Worm (Caenorhabditis elegans) whole organism, L4 larva: Measurements from ENCODE around the gene ubh-1.

Experiments
- F44E2.7 ChIP-seq: fragments of 200-800 bp; sonication (Bioruptor generic); IDR thresholded peaks from 2 replicates; pipeline ENCODE4 v2.1.2; 2022; ENCODE audit warnings: missing genetic modification characterization, missing compliant biosample characterization
- aly-2 ChIP-seq: sonication (generic microtip); optimal IDR thresholded peaks from 2 replicates; lab custom pipeline; 2018; ENCODE audit warnings: missing biosample characterization, missing genetic modification characterization
- attf-4 ChIP-seq: sonication (generic microtip); optimal IDR thresholded peaks from 3 replicates; lab custom pipeline; 2017; ENCODE audit warnings: missing biosample characterization, missing genetic modification characterization
- ceh-20 ChIP-seq: fragments of 200-800 bp; sonication (Bioruptor generic); IDR thresholded peaks from 2 replicates; pipeline ENCODE4 v1.3.6; 2022; ENCODE audit warnings: missing genetic modification reagents, missing genetic modification characterization, missing compliant biosample characterization
- ceh-32 ChIP-seq: sonication (generic microtip); optimal IDR thresholded peaks from 2 replicates; lab custom pipeline; 2016; ENCODE audit warnings: mild to moderate bottlenecking, missing genetic modification characterization, missing compliant biosample characterization; ENCODE audit not compliant: poor library complexity
- cey-2 ChIP-seq: sonication (generic microtip); optimal IDR thresholded peaks from 3 replicates; lab custom pipeline; 2017; ENCODE audit warnings: missing genetic modification characterization, mild to moderate bottlenecking, missing compliant biosample characterization, antibody characterized with exemption, borderline replicate concordance; ENCODE audit not compliant: insufficient read depth
- daf-16 ChIP-seq, 3 experiments: sonication (generic microtip); optimal IDR thresholded peaks; 2 replicates each; lab custom pipeline; 2016 to 2017; ENCODE audit warnings: missing genetic modification characterization in 3 of 3, missing genetic modification reagents in 3 of 3, mild to moderate bottlenecking in 2 of 3, missing compliant biosample characterization in 2 of 3, missing biosample characterization in 1 of 3, moderate library complexity in 1 of 3
- dmd-6 ChIP-seq: fragments of 200-800 bp; sonication (Bioruptor generic); IDR thresholded peaks from 2 replicates; pipeline ENCODE4 v1.3.6; 2022; ENCODE audit warnings: missing genetic modification reagents, missing genetic modification characterization, missing compliant biosample characterization
- egl-27 ChIP-seq: sonication (generic microtip); optimal IDR thresholded peaks from 3 replicates; lab custom pipeline; 2017; ENCODE audit warnings: missing biosample characterization, missing genetic modification reagents, missing genetic modification characterization
- fos-1 ChIP-seq: fragments of 150-350 bp; optimal IDR thresholded peaks from 2 replicates; lab custom pipeline; 2014; ENCODE audit warnings: missing biosample characterization, missing genetic modification characterization
- gei-8 ChIP-seq: fragments of 200-800 bp; sonication (Bioruptor generic); optimal IDR thresholded peaks from 2 replicates; lab custom pipeline; 2018; ENCODE audit warnings: mild to moderate bottlenecking, missing genetic modification characterization, missing compliant biosample characterization
- hlh-11 ChIP-seq: fragments of 200-800 bp; sonication (Bioruptor generic); optimal IDR thresholded peaks from 2 replicates; lab custom pipeline; 2018; ENCODE audit warnings: mild to moderate bottlenecking, missing genetic modification characterization, missing compliant biosample characterization
- hlh-30 ChIP-seq: sonication (generic microtip); optimal IDR thresholded peaks from 2 replicates; lab custom pipeline; 2017; ENCODE audit warnings: antibody characterized with exemption, mild to moderate bottlenecking, missing genetic modification characterization, missing compliant biosample characterization; ENCODE audit not compliant: insufficient read depth
- jun-1 ChIP-seq: fragments of 150-350 bp; optimal IDR thresholded peaks from 2 replicates; lab custom pipeline; 2014; ENCODE audit warnings: missing biosample characterization, missing genetic modification reagents, missing genetic modification characterization
- lsy-2 ChIP-seq, 2 experiments: fragments of 150-350 bp in 1 of 2; sonication (generic microtip) in 1 of 2; optimal IDR thresholded peaks; 2 replicates each; lab custom pipeline; 2014 to 2017; ENCODE audit warnings: missing biosample characterization in 2 of 2, missing genetic modification characterization in 2 of 2
- mep-1 ChIP-seq: fragments of 150-350 bp; sonication (generic microtip); optimal IDR thresholded peaks from 3 replicates; lab custom pipeline; 2014; ENCODE audit warnings: missing biosample characterization, missing genetic modification characterization
- mxl-3 ChIP-seq: fragments of 200-800 bp; sonication (Bioruptor generic); optimal IDR thresholded peaks from 2 replicates; lab custom pipeline; 2018; ENCODE audit warnings: mild to moderate bottlenecking, missing genetic modification characterization, missing compliant biosample characterization
- nhr-28 ChIP-seq: fragments of 150-350 bp; optimal IDR thresholded peaks from 2 replicates; lab custom pipeline; 2014; ENCODE audit warnings: missing biosample characterization, missing genetic modification characterization
- nhr-41 ChIP-seq: fragments of 200-800 bp; sonication (Bioruptor generic); IDR thresholded peaks from 2 replicates; pipeline ENCODE4 v1.3.6; 2022; ENCODE audit warnings: missing genetic modification reagents, missing genetic modification characterization, missing compliant biosample characterization
- nhr-48 ChIP-seq: sonication (generic microtip); optimal IDR thresholded peaks from 2 replicates; lab custom pipeline; 2016; ENCODE audit warnings: mild to moderate bottlenecking, missing genetic modification characterization, missing compliant biosample characterization
- nhr-77 ChIP-seq: fragments of 150-350 bp; optimal IDR thresholded peaks from 2 replicates; lab custom pipeline; 2014; ENCODE audit warnings: missing biosample characterization, missing genetic modification characterization
- saeg-2 ChIP-seq: fragments of 200-800 bp; sonication (Bioruptor generic); IDR thresholded peaks from 2 replicates; pipeline ENCODE4 v1.3.6; 2022; ENCODE audit warnings: missing genetic modification reagents, missing genetic modification characterization, missing compliant biosample characterization
- snpc-1.2 ChIP-seq: fragments of 200-800 bp; sonication (Bioruptor generic); IDR thresholded peaks from 2 replicates; pipeline ENCODE4 v1.3.6; 2022; ENCODE audit warnings: missing genetic modification reagents, missing genetic modification characterization, missing compliant biosample characterization
- snpc-4 ChIP-seq: fragments of 150-350 bp; optimal IDR thresholded peaks from 2 replicates; lab custom pipeline; 2014; ENCODE audit warnings: missing biosample characterization, missing genetic modification characterization
- unc-62 ChIP-seq, 3 experiments: fragments of 150-350 bp in 1 of 3; sonication (generic microtip); optimal IDR thresholded peaks in 2 of 3; peaks in 1 of 3; 1 replicate in 1 of 3; 2 replicates in 2 of 3; lab custom pipeline; 2014 to 2017; ENCODE audit warnings: missing biosample characterization in 3 of 3, missing genetic modification characterization in 3 of 3, missing genetic modification reagents in 3 of 3, missing genotype in 1 of 3
- vab-7 ChIP-seq: fragments of 200-800 bp; sonication (Bioruptor generic); IDR thresholded peaks from 2 replicates; pipeline ENCODE4 v1.3.6; 2022; ENCODE audit warnings: missing genetic modification reagents, missing genetic modification characterization, missing compliant biosample characterization
- zfp-3 ChIP-seq: fragments of 200-800 bp; sonication (Bioruptor generic); conservative IDR thresholded peaks from 2 replicates; pipeline ENCODE4 v1.3.6; 2022; ENCODE audit warnings: missing genetic modification reagents, missing genetic modification characterization, missing compliant biosample characterization

Gene ubh-1

DNA sequence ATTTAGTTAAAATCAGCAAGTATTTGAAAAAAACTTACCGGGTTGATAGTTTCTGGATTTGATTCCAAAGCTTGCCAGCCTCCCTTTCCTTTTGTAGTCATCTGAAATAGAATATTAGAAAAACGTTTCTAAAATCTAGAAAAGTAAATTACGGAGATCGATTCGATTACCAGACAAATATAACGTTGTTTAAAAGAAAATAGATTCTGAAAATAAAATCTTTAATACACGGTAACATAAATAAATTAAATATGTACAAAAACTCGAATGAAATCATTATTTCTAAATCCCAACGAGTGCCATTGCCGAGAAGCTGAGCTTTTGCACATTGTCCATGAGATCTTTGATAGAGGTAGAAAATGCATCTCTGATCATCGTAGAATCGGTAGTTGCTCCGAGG is 2.5 kb downstream of the ubh-1 start, which contains the start of gene ubh-3:
TSS of gene ubh-3 (minus strand) at position 101 of the 400 bp plus-strand sequence.
- TF ChIP-seq daf-16 (GFP tag; optimal IDR thresholded peaks at IDR 0.05; lab: Kevin White, UChicago) = no peak
- no peak for TF ChIP-seq daf-16 (tag; optimal IDR thresholded peaks at IDR 0.05; lab: Kevin White, UChicago)
- TF ChIP-seq snpc-4 (tag; lab: Kevin White, UChicago) = no peak
- no peak for TF ChIP-seq aly-2
- no peak for TF ChIP-seq unc-62 (GFP tag; optimal IDR thresholded peaks at IDR 0.05 in 1 of 2; lab: Kevin White, UChicago)
- TF ChIP-seq unc-62 (tag; optimal IDR thresholded peaks at IDR 0.05; lab: Kevin White, UChicago) = no peak
- TF ChIP-seq mxl-3 = no peak
- no peak for TF ChIP-seq mep-1 (tag; lab: Kevin White, UChicago)

DNA sequence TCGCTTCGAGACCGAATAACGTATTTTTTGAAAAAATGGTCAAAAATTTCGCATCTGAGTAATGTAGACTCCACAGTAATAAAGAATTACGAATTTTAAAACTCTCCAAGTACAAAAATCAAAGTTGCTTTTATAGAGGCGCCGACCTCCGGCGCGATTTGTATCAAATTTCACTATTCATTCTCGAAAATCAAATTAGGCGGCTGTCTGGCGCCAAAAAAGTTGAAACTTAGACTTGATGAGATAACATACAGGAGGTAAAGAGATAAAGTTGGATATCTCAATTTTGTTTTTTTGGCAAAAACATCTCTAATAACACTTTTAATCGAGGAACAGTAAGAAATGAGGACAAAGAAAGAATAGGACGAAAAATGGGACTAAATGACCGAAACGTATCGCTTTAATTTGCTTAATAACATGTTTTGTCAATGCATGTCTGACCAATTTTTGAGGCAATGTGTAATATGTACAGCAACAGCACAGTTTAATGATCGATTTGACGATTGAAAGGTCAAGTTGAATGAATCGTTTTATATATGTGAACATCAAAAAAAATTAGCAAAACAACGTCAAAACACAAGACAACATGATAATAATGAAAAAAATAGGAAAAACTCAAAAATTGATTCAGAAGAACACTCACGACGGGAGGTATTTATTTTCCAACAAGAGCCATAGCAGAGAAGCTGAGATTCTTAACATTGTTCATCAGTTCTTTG is 4.8 kb downstream of the ubh-1 start:
- TF ChIP-seq attf-4 (tag; lab: Kevin White, UChicago) (no peak), unc-62 (GFP tag; optimal IDR thresholded peaks at IDR 0.05 in 1 of 2; lab: Kevin White, UChicago) (peak in 1 of 2 experiments; percentile 95), unc-62 (tag; optimal IDR thresholded peaks at IDR 0.05; lab: Kevin White, UChicago) (no peak)

DNA sequence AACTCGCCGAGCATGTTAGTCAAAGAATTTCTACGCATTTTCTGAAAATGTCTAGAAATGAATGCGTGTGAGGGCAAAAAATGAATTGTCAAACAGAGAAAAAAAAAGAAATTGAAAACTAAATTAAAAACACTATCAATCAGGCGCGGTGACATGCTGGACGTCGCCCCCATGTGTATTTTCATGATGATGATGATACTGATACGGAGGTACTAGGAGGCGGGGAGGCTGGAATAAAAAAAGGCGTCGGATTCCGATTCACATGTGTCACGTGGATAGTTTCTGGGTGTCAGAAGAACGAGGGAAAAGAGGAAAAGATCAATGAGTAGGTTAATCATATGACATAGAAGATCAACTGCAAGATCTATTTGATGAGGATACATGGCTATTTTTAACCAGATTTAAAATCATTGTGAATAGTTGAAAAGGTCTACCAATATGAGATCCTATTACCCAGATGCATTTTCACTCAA is 5.8 kb downstream of the ubh-1 start, which contains the start of gene W01A11.7:
TSS of gene W01A11.7 (minus strand) at position 51 of the 473 bp plus-strand sequence.
- TF ChIP-seq jun-1 (tag; lab: Kevin White, UChicago) = no peak
- TF ChIP-seq saeg-2 (GFP tag; lab: Robert Waterston, UW) = no peak
- 0 out of 2 replicates have a peak, but pooled peaks have one; percentile 34 for TF ChIP-seq ceh-20
- peak in 1 of 2 experiments; percentile 65 for TF ChIP-seq unc-62 (GFP tag; optimal IDR thresholded peaks at IDR 0.05 in 1 of 2; lab: Kevin White, UChicago)
- no peak for TF ChIP-seq unc-62 (tag; optimal IDR thresholded peaks at IDR 0.05; lab: Kevin White, UChicago)
- TF ChIP-seq mxl-3 = no peak
- no peak for TF ChIP-seq fos-1 (tag; lab: Kevin White, UChicago)
- no peak for TF ChIP-seq zfp-3 (GFP tag; lab: Robert Waterston, UW)
- peak; percentile 10 for TF ChIP-seq nhr-48 (tag; lab: Kevin White, UChicago)
- TF ChIP-seq hlh-30 (tag; lab: Kevin White, UChicago) = peak; percentile 70
- no peak for TF ChIP-seq egl-27 (tag; lab: Kevin White, UChicago)
- no peak for TF ChIP-seq attf-4 (tag; lab: Kevin White, UChicago)
- peak; percentile 27 for TF ChIP-seq hlh-11 (tag; lab: Kevin White, UChicago)
- TF ChIP-seq, all 104 proteins: peak for 5

DNA sequence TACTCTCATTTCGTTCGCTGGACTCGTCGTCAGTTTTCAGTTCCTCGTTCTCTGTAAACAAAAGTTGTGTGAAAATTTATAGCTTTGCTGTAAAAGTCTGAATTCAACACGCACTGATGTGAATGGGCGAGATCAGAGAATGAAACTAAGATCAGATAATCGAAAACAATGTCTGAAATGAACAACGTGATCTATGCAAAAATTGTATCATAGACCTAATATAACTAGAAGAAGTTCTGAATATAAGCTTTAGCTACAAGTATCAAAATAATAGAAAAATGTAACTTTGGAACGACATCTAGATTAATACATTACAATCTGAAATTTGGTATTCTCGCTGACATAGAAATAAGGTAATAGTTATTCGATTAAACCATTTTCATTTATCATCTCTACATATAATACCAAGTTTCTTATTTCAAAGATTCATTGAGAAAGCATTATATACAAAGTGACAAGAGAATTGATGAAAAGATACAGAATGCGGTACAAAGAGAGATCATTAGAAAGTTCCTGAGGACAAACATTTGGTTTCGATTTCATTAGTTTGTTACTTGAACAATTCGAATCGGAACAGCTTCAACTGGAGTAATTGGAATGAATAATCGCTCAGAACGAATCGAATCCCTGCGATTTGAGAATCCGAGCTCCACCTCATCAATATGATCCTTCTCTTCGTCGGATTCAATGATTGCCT is 6.9 kb downstream of the ubh-1 start, which contains the start of gene moc-2:
TSS of gene moc-2 (minus strand) at position 51 of the 697 bp plus-strand sequence.
- TF ChIP-seq F44E2.7 (GFP tag; lab: Robert Waterston, UW) (no peak), lsy-2 (tag; optimal IDR thresholded peaks at IDR 0.05; lab: Kevin White, UChicago) (no peak), egl-27 (tag; lab: Kevin White, UChicago) (no peak), ceh-32 (tag; lab: Kevin White, UChicago) (no peak), unc-62 (GFP tag; optimal IDR thresholded peaks at IDR 0.05 in 1 of 2; lab: Kevin White, UChicago) (peak in 1 of 2 experiments; percentile 76), unc-62 (tag; optimal IDR thresholded peaks at IDR 0.05; lab: Kevin White, UChicago) (no peak), snpc-1.2 (no peak), jun-1 (tag; lab: Kevin White, UChicago) (no peak), cey-2 (tag; lab: Kevin White, UChicago) (no peak), nhr-41 (no peak)

DNA sequence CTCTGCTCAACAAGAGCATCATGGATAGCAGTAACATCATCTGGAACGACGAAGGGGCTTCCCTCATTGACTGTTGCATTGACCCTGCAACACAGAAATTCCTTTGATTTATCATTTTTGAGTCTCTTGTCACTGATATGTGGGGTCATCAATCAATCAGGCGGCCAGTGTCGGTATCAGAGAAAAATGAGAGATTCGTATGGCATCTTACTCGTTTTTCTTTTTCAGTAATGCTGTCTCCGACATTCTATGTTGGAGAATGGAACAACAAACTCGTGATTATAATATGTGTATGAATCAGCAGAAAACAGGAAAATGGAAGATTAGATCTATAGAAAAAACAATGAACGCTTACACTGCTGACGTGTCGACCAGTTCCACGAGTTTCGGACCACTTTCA is 8.1 kb downstream of the ubh-1 start:
- TF ChIP-seq dmd-6 = peak; percentile 34; the same call in 1 of the 2 replicates
- TF ChIP-seq vab-7 (GFP tag; lab: Robert Waterston, UW) = no peak
- TF ChIP-seq gei-8 (GFP tag; lab: Kevin White, UChicago) = no peak
- TF ChIP-seq nhr-28 = peak; percentile 23
- no peak for TF ChIP-seq daf-16 (GFP tag; optimal IDR thresholded peaks at IDR 0.05; lab: Kevin White, UChicago)
- TF ChIP-seq daf-16 (tag; optimal IDR thresholded peaks at IDR 0.05; lab: Kevin White, UChicago) = peak; percentile 37
- peak; percentile 9 for TF ChIP-seq nhr-77 (tag; lab: Kevin White, UChicago)
- TF ChIP-seq hlh-11 (tag; lab: Kevin White, UChicago) = peak; percentile 30
- TF ChIP-seq hlh-30 (tag; lab: Kevin White, UChicago) = peak; percentile 35
- TF ChIP-seq ceh-20 = 0 out of 2 replicates have a peak, but pooled peaks have one; percentile 53
